Fruit fly (Drosophila melanogaster) whole organism, embryonic: ENCODE measurements around the gene ihog.

Experiments
- Atf-2 ChIP-seq: fragments of 200-800 bp; sonication (Bioruptor generic); optimal IDR thresholded peaks from 2 replicates; lab custom pipeline; 2016; ENCODE audit warnings: missing biosample characterization, missing genetic modification characterization
- CG10431 ChIP-seq: fragments of 200-800 bp; sonication (Bioruptor generic); optimal IDR thresholded peaks from 3 replicates; lab custom pipeline; 2018; ENCODE audit warnings: missing biosample characterization, mild to moderate bottlenecking, missing genetic modification characterization
- CG11085 ChIP-seq: fragments of 200-800 bp; sonication (Bioruptor generic); IDR thresholded peaks from 2 replicates; pipeline ENCODE4 v1.3.6; 2022; ENCODE audit warnings: missing biosample characterization, missing genetic modification characterization
- CG11247 ChIP-seq: fragments of 200-800 bp; sonication (Bioruptor generic); IDR thresholded peaks from 2 replicates; pipeline ENCODE4 v1.3.6; 2022; ENCODE audit warnings: missing biosample characterization, missing genetic modification characterization
- CG11695 ChIP-seq: fragments of 200-800 bp; sonication (Bioruptor generic); IDR thresholded peaks from 3 replicates; pipeline ENCODE4 v1.3.6; 2022; ENCODE audit warnings: missing biosample characterization, missing genetic modification characterization
- CG11696 ChIP-seq: fragments of 200-800 bp; sonication (Bioruptor generic); IDR thresholded peaks from 2 replicates; pipeline ENCODE4 v1.3.6; 2022; ENCODE audit warnings: missing biosample characterization, missing genetic modification characterization
- CG12219 ChIP-seq: fragments of 200-800 bp; sonication (Bioruptor generic); optimal IDR thresholded peaks from 3 replicates; lab custom pipeline; 2018; ENCODE audit warnings: missing biosample characterization, mild to moderate bottlenecking, missing genetic modification characterization
- CG1529 ChIP-seq: fragments of 200-800 bp; sonication (Bioruptor generic); optimal IDR thresholded peaks from 3 replicates; lab custom pipeline; 2018; ENCODE audit warnings: missing biosample characterization, missing genetic modification characterization
- CG18476 ChIP-seq: fragments of 200-800 bp; sonication (Bioruptor generic); optimal IDR thresholded peaks from 2 replicates; lab custom pipeline; 2016; ENCODE audit warnings: missing biosample characterization, mild to moderate bottlenecking, missing genetic modification characterization
- CG2678 ChIP-seq: fragments of 200-800 bp; sonication (Bioruptor generic); optimal IDR thresholded peaks from 3 replicates; lab custom pipeline; 2019; ENCODE audit warnings: missing biosample characterization, mild to moderate bottlenecking, missing genetic modification characterization, moderate library complexity
- CG3163 ChIP-seq: fragments of 200-800 bp; sonication (Bioruptor generic); optimal IDR thresholded peaks from 3 replicates; lab custom pipeline; 2016; ENCODE audit warnings: missing biosample characterization, missing genetic modification characterization
- CG32767 ChIP-seq: fragments of 200-800 bp; sonication (Bioruptor generic); IDR thresholded peaks from 2 replicates; pipeline ENCODE4 v1.3.6; 2022; ENCODE audit warnings: missing biosample characterization, missing genetic modification characterization
- CG32772 ChIP-seq: fragments of 200-800 bp; sonication (Bioruptor generic); IDR thresholded peaks from 2 replicates; pipeline ENCODE4 v1.3.6; 2022; ENCODE audit warnings: missing biosample characterization, missing genetic modification characterization
- CG34422 ChIP-seq: fragments of 200-800 bp; sonication (Bioruptor generic); IDR thresholded peaks from 3 replicates; pipeline ENCODE4 v1.3.6; 2022; ENCODE audit warnings: missing biosample characterization, missing genetic modification characterization
- CG4328 ChIP-seq: fragments of 200-800 bp; sonication (Bioruptor generic); optimal IDR thresholded peaks from 3 replicates; lab custom pipeline; 2017; ENCODE audit warnings: missing biosample characterization, missing genetic modification reagents, missing genetic modification characterization
- CG4404 ChIP-seq: fragments of 200-800 bp; sonication (Bioruptor generic); IDR thresholded peaks from 2 replicates; pipeline ENCODE4 v1.3.6; 2022; ENCODE audit warnings: missing biosample characterization, missing genetic modification characterization
- CG6654 ChIP-seq: fragments of 200-800 bp; sonication (Bioruptor generic); optimal IDR thresholded peaks from 2 replicates; lab custom pipeline; 2017; ENCODE audit warnings: missing biosample characterization, mild to moderate bottlenecking, missing genetic modification characterization
- CG7786 ChIP-seq: fragments of 200-800 bp; sonication (Bioruptor generic); optimal IDR thresholded peaks from 2 replicates; lab custom pipeline; 2016; ENCODE audit warnings: missing biosample characterization, missing genetic modification characterization
- CG7839 ChIP-seq: fragments of 200-800 bp; sonication (Bioruptor generic); optimal IDR thresholded peaks from 3 replicates; lab custom pipeline; 2018; ENCODE audit warnings: missing biosample characterization, mild to moderate bottlenecking, missing genetic modification characterization, moderate library complexity
- CG9727 ChIP-seq: fragments of 200-800 bp; sonication (Bioruptor generic); optimal IDR thresholded peaks from 3 replicates; lab custom pipeline; 2017; ENCODE audit warnings: missing biosample characterization, mild to moderate bottlenecking, missing genetic modification characterization
- Camta ChIP-seq: fragments of 200-800 bp; sonication (Bioruptor generic); optimal IDR thresholded peaks from 2 replicates; lab custom pipeline; 2016; ENCODE audit warnings: missing biosample characterization, missing genetic modification characterization
- Chrac-16 ChIP-seq: fragments of 200-800 bp; sonication (Bioruptor generic); optimal IDR thresholded peaks from 3 replicates; lab custom pipeline; 2016; ENCODE audit warnings: missing biosample characterization, missing genetic modification characterization
- Dbx ChIP-seq: fragments of 200-800 bp; sonication (Bioruptor generic); IDR thresholded peaks from 3 replicates; pipeline ENCODE4 v1.3.6; 2022; ENCODE audit warnings: missing biosample characterization, missing genetic modification characterization
- Dip3 ChIP-seq: fragments of 200-800 bp; sonication (Bioruptor generic); optimal IDR thresholded peaks from 3 replicates; lab custom pipeline; 2016; ENCODE audit warnings: missing biosample characterization, missing genetic modification characterization
- Dll ChIP-seq: fragments of 200-800 bp; sonication (Bioruptor generic); IDR thresholded peaks from 4 replicates; pipeline ENCODE4 v1.3.6; 2022; ENCODE audit warnings: missing biosample characterization, missing genetic modification characterization; ENCODE audit not compliant: partially characterized antibody
- Doc2 ChIP-seq: fragments of 200-800 bp; sonication (Bioruptor generic); IDR thresholded peaks from 2 replicates; pipeline ENCODE4 v1.3.6; 2022; ENCODE audit warnings: missing biosample characterization, missing genetic modification characterization
- E2f1 ChIP-seq: fragments of 200-800 bp; sonication (Bioruptor generic); IDR thresholded peaks from 2 replicates; pipeline ENCODE4 v1.3.6; 2022; ENCODE audit warnings: missing biosample characterization, missing genetic modification characterization
- Elba2 ChIP-seq: fragments of 200-800 bp; sonication (Bioruptor generic); optimal IDR thresholded peaks from 3 replicates; lab custom pipeline; 2016; ENCODE audit warnings: missing biosample characterization, missing genetic modification characterization
- HmgD ChIP-seq: fragments of 200-800 bp; sonication (Bioruptor generic); optimal IDR thresholded peaks from 3 replicates; lab custom pipeline; 2016; ENCODE audit warnings: missing biosample characterization, missing genetic modification characterization
- Lim3 ChIP-seq: fragments of 200-800 bp; sonication (Bioruptor generic); IDR thresholded peaks from 2 replicates; pipeline ENCODE4 v1.3.6; 2022; ENCODE audit warnings: missing biosample characterization, missing genetic modification characterization
- Lpt ChIP-seq: fragments of >200 bp; optimal IDR thresholded peaks from 2 replicates; lab custom pipeline; 2018; ENCODE audit warnings: missing biosample characterization, missing genetic modification characterization
- MBD-R2 ChIP-seq: fragments of 200-800 bp; sonication (Bioruptor generic); IDR thresholded peaks from 2 replicates; pipeline ENCODE4 v1.3.6; 2022; ENCODE audit warnings: missing biosample characterization, missing genetic modification characterization
- Med ChIP-seq: fragments of 200-800 bp; sonication (Bioruptor generic); peaks from one replicate; lab custom pipeline; 2016; ENCODE audit warnings: missing biosample characterization, missing genetic modification characterization, mild to moderate bottlenecking, inconsistent platforms, moderate library complexity
- NK7.1 ChIP-seq: fragments of 200-800 bp; sonication (Bioruptor generic); optimal IDR thresholded peaks from 3 replicates; lab custom pipeline; 2016; ENCODE audit warnings: missing biosample characterization, missing genetic modification characterization
- Nf-YB ChIP-seq: fragments of 200-800 bp; sonication (Bioruptor generic); optimal IDR thresholded peaks from 3 replicates; lab custom pipeline; 2019; ENCODE audit warnings: missing biosample characterization, mild to moderate bottlenecking, missing genetic modification characterization, moderate library complexity
- Nf-YC ChIP-seq: fragments of 200-800 bp; optimal IDR thresholded peaks from 3 replicates; lab custom pipeline; 2019; ENCODE audit warnings: missing biosample characterization, mild to moderate bottlenecking, missing genetic modification characterization, moderate library complexity
- Sry-β ChIP-seq: fragments of 200-800 bp; sonication (Bioruptor generic); optimal IDR thresholded peaks from 2 replicates; lab custom pipeline; 2018; ENCODE audit warnings: missing biosample characterization, mild to moderate bottlenecking, missing genetic modification characterization, moderate library complexity
- Ssrp ChIP-seq: fragments of 200-800 bp; sonication (Bioruptor generic); optimal IDR thresholded peaks from 2 replicates; lab custom pipeline; 2018; ENCODE audit warnings: missing biosample characterization, mild to moderate bottlenecking, missing genetic modification characterization, moderate library complexity
- caup ChIP-seq: fragments of 200-800 bp; sonication (Bioruptor generic); optimal IDR thresholded peaks from 3 replicates; lab custom pipeline; 2017; ENCODE audit warnings: missing biosample characterization, mild to moderate bottlenecking, missing genetic modification characterization, moderate library complexity; ENCODE audit not compliant: severe bottlenecking
- chm ChIP-seq: fragments of 200-800 bp; sonication (Bioruptor generic); IDR thresholded peaks from 2 replicates; pipeline ENCODE4 v1.3.6; 2022; ENCODE audit warnings: missing biosample characterization, missing genetic modification characterization
- crp ChIP-seq, 2 experiments: fragments of 200-800 bp; sonication (Bioruptor generic); optimal IDR thresholded peaks; 2 replicates in 1 of 2; 3 replicates in 1 of 2; lab custom pipeline; 2017; ENCODE audit warnings: missing biosample characterization in 2 of 2, missing genetic modification characterization in 2 of 2, mild to moderate bottlenecking in 1 of 2, moderate library complexity in 1 of 2
- dpn ChIP-seq, 2 experiments: fragments of 200-800 bp; sonication (Bioruptor generic); optimal IDR thresholded peaks; 3 replicates each; lab custom pipeline; 2016; ENCODE audit warnings: missing biosample characterization in 2 of 2, missing genetic modification characterization in 2 of 2
- eyg ChIP-seq: fragments of 200-800 bp; sonication (Bioruptor generic); optimal IDR thresholded peaks from 3 replicates; lab custom pipeline; 2016; ENCODE audit warnings: missing biosample characterization, missing genetic modification characterization
- ftz-f1 ChIP-seq: fragments of 200-800 bp; sonication (Bioruptor generic); optimal IDR thresholded peaks from 2 replicates; lab custom pipeline; 2016; ENCODE audit warnings: missing biosample characterization, missing genetic modification characterization
- lab ChIP-seq: fragments of 200-800 bp; sonication (Bioruptor generic); optimal IDR thresholded peaks from 3 replicates; lab custom pipeline; 2017; ENCODE audit warnings: missing biosample characterization, missing genetic modification characterization, mild to moderate bottlenecking, moderate library complexity, missing genetic modification reagents
- lbe ChIP-seq: fragments of 200-800 bp; sonication (Bioruptor generic); optimal IDR thresholded peaks from 2 replicates; lab custom pipeline; 2016; ENCODE audit warnings: missing biosample characterization, mild to moderate bottlenecking, missing genetic modification characterization
- lola ChIP-seq, 3 experiments: fragments of >200 bp in 2 of 3; fragments of 200-800 bp in 1 of 3; sonication (Bioruptor generic) in 1 of 3; optimal IDR thresholded peaks; 2 replicates each; lab custom pipeline; 2017 to 2019; ENCODE audit warnings: missing biosample characterization in 3 of 3, missing genetic modification characterization in 3 of 3, mild to moderate bottlenecking in 1 of 3, moderate library complexity in 1 of 3
- pb ChIP-seq: fragments of 200-800 bp; sonication (Bioruptor generic); optimal IDR thresholded peaks from 3 replicates; lab custom pipeline; 2016; ENCODE audit warnings: missing biosample characterization, missing genetic modification characterization
- tx ChIP-seq: fragments of 200-800 bp; sonication (Bioruptor generic); optimal IDR thresholded peaks from 2 replicates; lab custom pipeline; 2016; ENCODE audit warnings: missing biosample characterization, missing genetic modification characterization
- unpg ChIP-seq: fragments of 200-800 bp; sonication (Bioruptor generic); optimal IDR thresholded peaks from 3 replicates; lab custom pipeline; 2018; ENCODE audit warnings: missing biosample characterization, mild to moderate bottlenecking, missing genetic modification characterization, moderate library complexity

Gene ihog

dm6 chr2L:6919203-6919849 is 29.3 kb downstream of the ihog start (continued):
- peak; percentile 54 for TF ChIP-seq Nf-YC (tag; lab: Kevin White, UChicago)
- no peak for TF ChIP-seq tx
- no peak for TF ChIP-seq Lim3 (GFP tag; lab: Robert Waterston, UW)
- TF ChIP-seq CG1529: no peak
- TF ChIP-seq chm (GFP tag; lab: Robert Waterston, UW): no peak
- TF ChIP-seq lbe (GFP tag; lab: Kevin White, UChicago): peak; percentile 11
- TF ChIP-seq CG32767 (GFP tag; lab: Robert Waterston, UW): peak; percentile 63; the same call in 1 of the 2 replicates
- TF ChIP-seq CG4404 (GFP tag; lab: Robert Waterston, UW): no peak
- TF ChIP-seq CG4328 (GFP tag; lab: Kevin White, UChicago): no peak
- no peak for TF ChIP-seq CG7839
- TF ChIP-seq lab (GFP tag; lab: Kevin White, UChicago): no peak
- TF ChIP-seq CG34422 (GFP tag; lab: Robert Waterston, UW): peak; percentile 22; the same call in 1 of the 3 replicates
- no peak for TF ChIP-seq CG11695 (GFP tag; lab: Robert Waterston, UW)
- no peak for TF ChIP-seq Atf-2 (GFP tag; lab: Kevin White, UChicago)
- no peak for TF ChIP-seq CG32772
- TF ChIP-seq CG11085 (GFP tag; lab: Robert Waterston, UW): no peak
- TF ChIP-seq Nf-YB (GFP tag; lab: Kevin White, UChicago): no peak
- no peak for TF ChIP-seq CG9727 (GFP tag; lab: Kevin White, UChicago)
- peak; percentile 39 for TF ChIP-seq CG2678 (tag; lab: Kevin White, UChicago)
- no peak for TF ChIP-seq unpg
- 0 out of 3 replicates have a peak, but pooled peaks have one; percentile 12 for TF ChIP-seq Dbx (GFP tag; lab: Robert Waterston, UW)
- no peak for TF ChIP-seq CG11696 (GFP tag; lab: Robert Waterston, UW)
- no peak for TF ChIP-seq dpn (GFP tag; optimal IDR thresholded peaks at IDR 0.05; lab: Kevin White, UChicago)
- TF ChIP-seq lola (GFP tag; optimal IDR thresholded peaks at IDR 0.05; lab: Kevin White, UChicago): no peak
- TF ChIP-seq CG7786 (GFP tag; lab: Kevin White, UChicago): no peak
- TF ChIP-seq ftz-f1: no peak
- no peak for TF ChIP-seq E2f1 (GFP tag; lab: Robert Waterston, UW)
- no peak for TF ChIP-seq CG12219
- no peak for TF ChIP-seq Elba2 (GFP tag; lab: Kevin White, UChicago)
- TF ChIP-seq Doc2 (GFP tag; lab: Robert Waterston, UW): no peak
- no peak for TF ChIP-seq caup (GFP tag; lab: Kevin White, UChicago)
- no peak for TF ChIP-seq Dip3
- no peak for TF ChIP-seq HmgD (GFP tag; lab: Kevin White, UChicago)
- TF ChIP-seq CG18476 (GFP tag; lab: Kevin White, UChicago): no peak
- TF ChIP-seq Camta (GFP tag; lab: Kevin White, UChicago): no peak
- TF ChIP-seq NK7.1: no peak
- no peak for TF ChIP-seq CG11247
- peak; percentile 1 for TF ChIP-seq Med
- TF ChIP-seq Sry-β (GFP tag; lab: Kevin White, UChicago): peak; percentile 15
- TF ChIP-seq Ssrp (tag; lab: Kevin White, UChicago): no peak
- TF ChIP-seq Dll (GFP tag; lab: Robert Waterston, UW): no peak
- TF ChIP-seq pb (GFP tag; lab: Kevin White, UChicago): no peak
- no peak for TF ChIP-seq CG3163 (GFP tag; lab: Kevin White, UChicago)
- TF ChIP-seq crp (GFP tag; optimal IDR thresholded peaks at IDR 0.05; lab: Kevin White, UChicago): no peak
- no peak for TF ChIP-seq CG6654 (GFP tag; lab: Kevin White, UChicago)
- peak; percentile 43 for TF ChIP-seq MBD-R2
- TF ChIP-seq eyg (GFP tag; lab: Kevin White, UChicago): no peak
- no peak for TF ChIP-seq Chrac-16 (GFP tag; lab: Kevin White, UChicago)
- no peak for TF ChIP-seq CG10431 (GFP tag; lab: Kevin White, UChicago)
- no peak for TF ChIP-seq Lpt (GFP tag; lab: Kevin White, UChicago)
